Fruit fly (Drosophila melanogaster): ENCODE results near the gene CG13004.

The CG13004 gene

DNA sequence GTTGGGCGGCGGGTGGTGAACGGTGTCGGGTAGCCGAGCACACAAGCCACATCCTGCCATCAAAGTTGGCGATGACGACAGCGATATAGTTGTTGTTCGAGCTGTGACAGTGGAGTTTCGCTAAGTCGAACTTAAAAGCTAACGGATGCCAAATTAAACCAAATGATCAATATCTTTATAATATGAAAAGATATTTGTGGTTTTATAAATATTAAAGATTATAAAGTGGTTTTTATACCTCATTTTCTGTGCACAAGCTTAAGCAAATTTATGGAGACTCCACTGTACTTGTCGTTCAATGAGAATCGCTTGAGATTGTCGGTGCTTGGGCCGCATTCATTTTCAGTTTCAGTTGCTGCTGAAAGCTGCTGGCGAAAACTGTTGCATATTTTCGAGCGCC, 13.2 kb downstream of the CG13004 start (continued):
- TF ChIP-seq Rx (GFP tag; IDR thresholded peaks at IDR 0.05) = peak; percentile 36; the same call in 1 of the 2 replicates
- no peak for TF ChIP-seq CG12071 (GFP tag; optimal IDR thresholded peaks at IDR 0.05)
- TF ChIP-seq CG16813 (GFP tag; IDR thresholded peaks at IDR 0.05; ENCODE audit: partially characterized antibody) = no peak
- TF ChIP-seq CG13775 (GFP tag; optimal IDR thresholded peaks at IDR 0.05) = peak; percentile 3
- no peak for TF ChIP-seq ftz-f1 (GFP tag; optimal IDR thresholded peaks at IDR 0.05)
- TF ChIP-seq CG10979 (tag; optimal IDR thresholded peaks at IDR 0.05) = peak; percentile 57
- no peak for TF ChIP-seq her (GFP tag; optimal IDR thresholded peaks at IDR 0.05)
- no peak for TF ChIP-seq CG12744 (GFP tag; optimal IDR thresholded peaks at IDR 0.05)
- TF ChIP-seq Ptx1 (GFP tag; IDR thresholded peaks at IDR 0.05) = peak; percentile 66
- no peak for TF ChIP-seq Antp (GFP tag; optimal IDR thresholded peaks at IDR 0.05)
- peak; percentile 56 for TF ChIP-seq CG31441 (GFP tag; IDR thresholded peaks at IDR 0.05)
- no peak for TF ChIP-seq Dek (tag; optimal IDR thresholded peaks at IDR 0.05)
- TF ChIP-seq CG11696 (GFP tag; IDR thresholded peaks at IDR 0.05) = no peak
- peak in 1 of 3 experiments; percentile 4 for TF ChIP-seq lola (GFP tag; optimal IDR thresholded peaks at IDR 0.05)
- no peak for TF ChIP-seq psq (GFP tag; optimal IDR thresholded peaks at IDR 0.05)
- TF ChIP-seq bcd (GFP tag; optimal IDR thresholded peaks at IDR 0.05) = peak; percentile 41
- no peak for TF ChIP-seq fd64A (GFP tag; optimal IDR thresholded peaks at IDR 0.05)
- TF ChIP-seq ATbp (GFP tag; optimal IDR thresholded peaks at IDR 0.05) = peak; percentile 61
- TF ChIP-seq CG4617 (GFP tag; optimal IDR thresholded peaks at IDR 0.05; ENCODE audit: borderline replicate concordance) = no peak
- TF ChIP-seq bbx (GFP tag; IDR thresholded peaks at IDR 0.05; ENCODE audit: partially characterized antibody) = no peak
- TF ChIP-seq tx (GFP tag; optimal IDR thresholded peaks at IDR 0.05) = no peak
- no peak for TF ChIP-seq CG11456 (GFP tag; IDR thresholded peaks at IDR 0.05)
- TF ChIP-seq nom (GFP tag; optimal IDR thresholded peaks at IDR 0.05) = peak; percentile 34
- no peak for TF ChIP-seq mirr (GFP tag; optimal IDR thresholded peaks at IDR 0.05)
- no peak for TF ChIP-seq danr (GFP tag; IDR thresholded peaks at IDR 0.05)
- TF ChIP-seq bigmax (GFP tag; optimal IDR thresholded peaks at IDR 0.05) = no peak
- TF ChIP-seq CG2712 (tag; optimal IDR thresholded peaks at IDR 0.05) = peak; percentile 61
- no peak for TF ChIP-seq CG3847 (GFP tag; IDR thresholded peaks at IDR 0.05)
- TF ChIP-seq CG14441 (GFP tag; IDR thresholded peaks at IDR 0.05) = peak; percentile 76
- TF ChIP-seq mld (GFP tag; IDR thresholded peaks at IDR 0.05; ENCODE audit: partially characterized antibody) = no peak
- peak; percentile 83 for TF ChIP-seq row (GFP tag; IDR thresholded peaks at IDR 0.05)
- TF ChIP-seq CG42726 (GFP tag; IDR thresholded peaks at IDR 0.05; ENCODE audit: partially characterized antibody) = no peak
- TF ChIP-seq aop (GFP tag; IDR thresholded peaks at IDR 0.05) = no peak
- TF ChIP-seq CG7928 (GFP tag; optimal IDR thresholded peaks at IDR 0.05) = no peak
- TF ChIP-seq CG1647 (GFP tag; optimal IDR thresholded peaks at IDR 0.05) = no peak
- TF ChIP-seq shn (GFP tag; optimal IDR thresholded peaks at IDR 0.05) = no peak
- TF ChIP-seq Nf-YA (GFP tag; IDR thresholded peaks at IDR 0.05) = peak; percentile 42; the same call in 1 of the 2 replicates
- no peak for TF ChIP-seq CG8089 (GFP tag; optimal IDR thresholded peaks at IDR 0.05)
- TF ChIP-seq wor (GFP tag; IDR thresholded peaks at IDR 0.05) = peak; percentile 24; the same call in 1 of the 2 replicates
- peak; percentile 53 for TF ChIP-seq E2f1 (GFP tag; IDR thresholded peaks at IDR 0.05)
- TF ChIP-seq pb (GFP tag; optimal IDR thresholded peaks at IDR 0.05) = no peak
- TF ChIP-seq Meics (GFP tag; optimal IDR thresholded peaks at IDR 0.05) = peak; percentile 52
- no peak for TF ChIP-seq crp (GFP tag; optimal IDR thresholded peaks at IDR 0.05)
- 0 out of 2 replicates have a peak, but pooled peaks have one; percentile 35 for TF ChIP-seq CG32767 (GFP tag; IDR thresholded peaks at IDR 0.05)
- TF ChIP-seq CG2875 (GFP tag; optimal IDR thresholded peaks at IDR 0.05) = peak; percentile 17
- TF ChIP-seq Xrp1 (GFP tag; IDR thresholded peaks at IDR 0.05) = peak; percentile 77
- no peak for TF ChIP-seq fru (optimal IDR thresholded peaks at IDR 0.05)
- no peak for TF ChIP-seq pum (GFP tag; optimal IDR thresholded peaks at IDR 0.05)
- TF ChIP-seq esg (GFP tag; conservative IDR thresholded peaks at IDR 0.05) = peak; percentile 49
- peak in 1 of 2 experiments; percentile 43 for TF ChIP-seq eve (GFP tag; optimal IDR thresholded peaks at IDR 0.05)
- TF ChIP-seq C15 (GFP tag; IDR thresholded peaks at IDR 0.05) = no peak
- TF ChIP-seq gsb (GFP tag; IDR thresholded peaks at IDR 0.05) = 0 out of 2 replicates have a peak, but pooled peaks have one; percentile 23

All from whole organism, embryonic.